Fruit fly (Drosophila melanogaster) whole organism, wandering third instar larva: Measurements from ENCODE around the gene CG32267.
A peak's percentile ranks its signal among the peaks of the same experiment; 100 is the strongest.

Experiments
- Abd-B ChIP-seq: fragments of >200 bp; optimal IDR thresholded peaks from 2 replicates; lab custom pipeline; 2017; ENCODE audit warnings: missing biosample characterization, missing genetic modification characterization
- CG32264 ChIP-seq: fragments of 200-800 bp; sonication (Bioruptor generic); optimal IDR thresholded peaks from 2 replicates; lab custom pipeline; 2016; ENCODE audit warnings: missing biosample characterization, missing genetic modification characterization
- CG9705 ChIP-seq: fragments of 200-800 bp; sonication (Bioruptor generic); optimal IDR thresholded peaks from 2 replicates; lab custom pipeline; 2018; ENCODE audit warnings: missing biosample characterization, mild to moderate bottlenecking, missing genetic modification characterization
- CrebA ChIP-seq: fragments of 200-800 bp; sonication (Bioruptor generic); optimal IDR thresholded peaks from 2 replicates; lab custom pipeline; 2016; ENCODE audit warnings: missing biosample characterization, mild to moderate bottlenecking, missing genetic modification characterization, borderline replicate concordance
- Dfd ChIP-seq: fragments of >200 bp; optimal IDR thresholded peaks from 2 replicates; lab custom pipeline; 2017; ENCODE audit warnings: missing biosample characterization, missing genetic modification characterization
- Dif ChIP-seq: fragments of 200-275, 200-300 bp; sonication (Bioruptor generic); optimal IDR thresholded peaks from 2 replicates; lab custom pipeline; 2018; ENCODE audit warnings: missing biosample characterization, missing genetic modification characterization; ENCODE audit not compliant: partially characterized antibody
- GATAd ChIP-seq: sonication (Bioruptor generic); optimal IDR thresholded peaks from 2 replicates; lab custom pipeline; 2016; ENCODE audit warnings: missing biosample characterization, missing genetic modification characterization
- HLH106 ChIP-seq: fragments of 200-800 bp; optimal IDR thresholded peaks from 3 replicates; lab custom pipeline; 2019; ENCODE audit warnings: missing biosample characterization, mild to moderate bottlenecking, missing genetic modification characterization, moderate library complexity
- Hnf4 ChIP-seq: fragments of 200-800 bp; sonication (Bioruptor generic); optimal IDR thresholded peaks from 2 replicates; lab custom pipeline; 2016; ENCODE audit warnings: missing biosample characterization, mild to moderate bottlenecking, missing genetic modification characterization
- Hr83 ChIP-seq: fragments of 200-300 bp; sonication (Bioruptor generic); optimal IDR thresholded peaks from 2 replicates; lab custom pipeline; 2016; ENCODE audit warnings: missing biosample characterization, mild to moderate bottlenecking, missing genetic modification characterization, moderate library complexity; ENCODE audit not compliant: poor library complexity, severe bottlenecking
- Jra ChIP-seq: sonication (Bioruptor generic); optimal IDR thresholded peaks from 2 replicates; lab custom pipeline; 2016; ENCODE audit warnings: missing biosample characterization, missing genetic modification characterization
- Mio ChIP-seq: sonication (Bioruptor generic); optimal IDR thresholded peaks from 2 replicates; lab custom pipeline; 2016; ENCODE audit warnings: missing biosample characterization, missing genetic modification characterization
- Myc ChIP-seq: fragments of >200 bp; optimal IDR thresholded peaks from 2 replicates; lab custom pipeline; 2017
- N ChIP-seq: fragments of >200 bp; optimal IDR thresholded peaks from 2 replicates; lab custom pipeline; 2018; ENCODE audit warnings: missing biosample characterization, missing external identifiers, missing genetic modification characterization
- OdsH ChIP-seq: fragments of 200-800 bp; sonication (Bioruptor generic); optimal IDR thresholded peaks from 2 replicates; lab custom pipeline; 2016; ENCODE audit warnings: missing biosample characterization, mild to moderate bottlenecking, missing genetic modification characterization
- Rel ChIP-seq, 2 experiments: fragments of 200-800 bp; sonication (Bioruptor generic) in 1 of 2; optimal IDR thresholded peaks; 2 replicates in 1 of 2; 3 replicates in 1 of 2; lab custom pipeline; 2016 to 2019; ENCODE audit warnings: mild to moderate bottlenecking in 2 of 2, missing biosample characterization in 2 of 2, missing genetic modification characterization in 2 of 2, moderate library complexity in 1 of 2
- Sp1 ChIP-seq: fragments of 200-800 bp; sonication (Bioruptor generic); optimal IDR thresholded peaks from 3 replicates; lab custom pipeline; 2019; ENCODE audit warnings: missing biosample characterization, mild to moderate bottlenecking, missing genetic modification characterization, moderate library complexity
- Vsx2 ChIP-seq: fragments of 200-300, 225-300 bp; sonication (Bioruptor generic); optimal IDR thresholded peaks from 2 replicates; lab custom pipeline; 2018; ENCODE audit warnings: missing biosample characterization, missing genetic modification characterization; ENCODE audit not compliant: partially characterized antibody
- br ChIP-seq: fragments of 200-800 bp; sonication (Bioruptor generic); optimal IDR thresholded peaks from 2 replicates; lab custom pipeline; 2016; ENCODE audit warnings: missing biosample characterization, missing genetic modification characterization
- brk ChIP-seq: fragments of 200-800 bp; sonication (Bioruptor generic); optimal IDR thresholded peaks from 2 replicates; lab custom pipeline; 2016; ENCODE audit warnings: missing biosample characterization, mild to moderate bottlenecking, missing genetic modification characterization
- dl ChIP-seq, 2 experiments: fragments of 175-275, 200-275 bp in 1 of 2; fragments of 200-275 bp in 1 of 2; sonication (Bioruptor generic); optimal IDR thresholded peaks; lab custom pipeline; 2018; ENCODE audit warnings: mild to moderate bottlenecking in 2 of 2, missing biosample characterization in 2 of 2, missing genetic modification characterization in 2 of 2, moderate library complexity in 2 of 2; ENCODE audit not compliant: partially characterized antibody in 2 of 2, insufficient read depth in 1 of 2
- dmrt93B ChIP-seq: fragments of 200-800 bp; sonication (Bioruptor generic); optimal IDR thresholded peaks from 2 replicates; lab custom pipeline; 2018; ENCODE audit warnings: missing biosample characterization, mild to moderate bottlenecking, missing genetic modification characterization
- dsf ChIP-seq: sonication (Bioruptor generic); optimal IDR thresholded peaks from 2 replicates; lab custom pipeline; 2016; ENCODE audit warnings: missing biosample characterization, missing genetic modification characterization, borderline replicate concordance
- ey ChIP-seq: fragments of 200-800 bp; sonication (Bioruptor generic); optimal IDR thresholded peaks from 2 replicates; lab custom pipeline; 2016; ENCODE audit warnings: missing biosample characterization, missing genetic modification characterization
- foxo ChIP-seq, 2 experiments: fragments of 200-800 bp; sonication (Bioruptor generic); optimal IDR thresholded peaks; 2 replicates in 1 of 2; 3 replicates in 1 of 2; lab custom pipeline; 2016 to 2017; ENCODE audit warnings: missing biosample characterization in 2 of 2, missing genetic modification characterization in 2 of 2
- fru ChIP-seq: fragments of 200-800 bp; sonication (Bioruptor generic); optimal IDR thresholded peaks from 3 replicates; lab custom pipeline; 2016; ENCODE audit warnings: missing biosample characterization, mild to moderate bottlenecking, missing genetic modification characterization
- h ChIP-seq: fragments of 200-800 bp; sonication (Bioruptor generic); optimal IDR thresholded peaks from 3 replicates; lab custom pipeline; 2016; ENCODE audit warnings: missing biosample characterization, mild to moderate bottlenecking, missing genetic modification characterization
- jim ChIP-seq: fragments of 175-275, 200-325 bp; sonication (Bioruptor generic); optimal IDR thresholded peaks from 2 replicates; lab custom pipeline; 2016; ENCODE audit warnings: missing biosample characterization, mild to moderate bottlenecking, missing genetic modification characterization
- lola ChIP-seq: fragments of >200 bp; optimal IDR thresholded peaks from 2 replicates; lab custom pipeline; 2017; ENCODE audit warnings: missing biosample characterization, missing genetic modification characterization
- pan ChIP-seq: fragments of >200 bp; optimal IDR thresholded peaks from 2 replicates; lab custom pipeline; 2017
- psq ChIP-seq: fragments of 200-800 bp; sonication (Bioruptor generic); optimal IDR thresholded peaks from 3 replicates; lab custom pipeline; 2017; ENCODE audit warnings: missing biosample characterization, mild to moderate bottlenecking, missing genetic modification characterization, moderate library complexity
- rgr ChIP-seq: fragments of 200-800 bp; sonication (Bioruptor generic); optimal IDR thresholded peaks from 3 replicates; lab custom pipeline; 2016; ENCODE audit warnings: missing biosample characterization, mild to moderate bottlenecking, missing genetic modification characterization
- sage ChIP-seq: fragments of 200-800 bp; sonication (Bioruptor generic); optimal IDR thresholded peaks from 2 replicates; lab custom pipeline; 2016; ENCODE audit warnings: missing biosample characterization, mild to moderate bottlenecking, missing genetic modification characterization
- sv ChIP-seq: fragments of 200-800 bp; sonication (Bioruptor generic); optimal IDR thresholded peaks from 3 replicates; lab custom pipeline; 2016; ENCODE audit warnings: missing biosample characterization, missing genetic modification characterization
- tai ChIP-seq: sonication (Bioruptor generic); optimal IDR thresholded peaks from 2 replicates; lab custom pipeline; 2016; ENCODE audit warnings: missing biosample characterization, missing genetic modification characterization
- usp ChIP-seq: fragments of >200 bp; optimal IDR thresholded peaks from 2 replicates; lab custom pipeline; 2017; ENCODE audit warnings: missing biosample characterization, missing genetic modification characterization
- woc ChIP-seq: sonication (Bioruptor generic); optimal IDR thresholded peaks from 2 replicates; lab custom pipeline; 2016; ENCODE audit warnings: missing biosample characterization, mild to moderate bottlenecking, missing genetic modification characterization

Gene CG32267

dm6 chr3L:3451774-3452173 is 20.1 kb downstream of the CG32267 start:
- TF ChIP-seq Hnf4 (no peak), sage (no peak), Myc (lab: Kevin White, UChicago) (no peak), CG32264 (GFP tag; lab: Kevin White, UChicago) (no peak)

- TF ChIP-seq HLH106 (tag; lab: Kevin White, UChicago) = peak; percentile 45
- TF ChIP-seq ey = peak; percentile 72
- TF ChIP-seq psq (GFP tag; lab: Kevin White, UChicago) = peak; percentile 82
- TF ChIP-seq foxo (GFP tag; optimal IDR thresholded peaks at IDR 0.05; lab: Kevin White, UChicago) = peak in 1 of 2 experiments; percentile 26
- TF ChIP-seq sage = no peak
- no peak for TF ChIP-seq Abd-B (GFP tag; lab: Kevin White, UChicago)
- no peak for TF ChIP-seq tai (GFP tag; lab: Kevin White, UChicago)
- no peak for TF ChIP-seq CrebA (GFP tag; lab: Kevin White, UChicago)
- no peak for TF ChIP-seq Dfd (GFP tag; lab: Kevin White, UChicago)
- no peak for TF ChIP-seq N (GFP tag; lab: Kevin White, UChicago)
- no peak for TF ChIP-seq CG9705 (GFP tag; lab: Kevin White, UChicago)
- TF ChIP-seq pan (lab: Kevin White, UChicago) = no peak
- TF ChIP-seq usp (GFP tag; lab: Kevin White, UChicago) = no peak
- TF ChIP-seq woc = peak; percentile 75
- no peak for TF ChIP-seq Rel (GFP tag; optimal IDR thresholded peaks at IDR 0.05; lab: Kevin White, UChicago)
- no peak for TF ChIP-seq Rel (tag; optimal IDR thresholded peaks at IDR 0.05; lab: Kevin White, UChicago)
- no peak for TF ChIP-seq GATAd (GFP tag; lab: Kevin White, UChicago)
- peak; percentile 74 for TF ChIP-seq OdsH (GFP tag; lab: Kevin White, UChicago)
- no peak for TF ChIP-seq Hnf4
- TF ChIP-seq dmrt93B (GFP tag; lab: Kevin White, UChicago) = no peak
- no peak for TF ChIP-seq brk (GFP tag; lab: Kevin White, UChicago)
- peak; percentile 63 for TF ChIP-seq br
- peak; percentile 50 for TF ChIP-seq h (GFP tag; lab: Kevin White, UChicago)
- peak; percentile 19 for TF ChIP-seq fru (GFP tag; lab: Kevin White, UChicago)
- no peak for TF ChIP-seq Myc (lab: Kevin White, UChicago)
- TF ChIP-seq Vsx2 = no peak
- TF ChIP-seq Dif (GFP tag; lab: Kevin White, UChicago) = no peak
- TF ChIP-seq dsf (GFP tag; lab: Kevin White, UChicago) = no peak
- no peak for TF ChIP-seq CG32264 (GFP tag; lab: Kevin White, UChicago)
- TF ChIP-seq Sp1 (GFP tag; lab: Kevin White, UChicago) = peak; percentile 59
- no peak for TF ChIP-seq Jra (GFP tag; lab: Kevin White, UChicago)
- TF ChIP-seq lola = no peak
- no peak for TF ChIP-seq Mio (GFP tag; lab: Kevin White, UChicago)
- no peak for TF ChIP-seq jim (GFP tag; lab: Kevin White, UChicago)
- peak; percentile 71 for TF ChIP-seq rgr (GFP tag; lab: Kevin White, UChicago)
- TF ChIP-seq Hr83 = no peak
- TF ChIP-seq dl (GFP tag; optimal IDR thresholded peaks at IDR 0.05; lab: Kevin White, UChicago; ENCODE audit: insufficient read depth in 1 of 2, partially characterized antibody in 2 of 2) = no peak
- TF ChIP-seq, all 38 proteins: peak for 11
These were observed 21.5 kb downstream of the CG32267 start for dm6 chr3L:3450410-3450809.

dm6 chr3L:3449680-3450079 is 22.2 kb downstream of the CG32267 start:
- TF ChIP-seq ey (peak; percentile 39), br (peak; percentile 30), fru (GFP tag; lab: Kevin White, UChicago) (peak; percentile 7), rgr (GFP tag; lab: Kevin White, UChicago) (peak; percentile 45), CG32264 (GFP tag; lab: Kevin White, UChicago) (no peak), OdsH (GFP tag; lab: Kevin White, UChicago) (peak; percentile 27), Dfd (GFP tag; lab: Kevin White, UChicago) (no peak), Mio (GFP tag; lab: Kevin White, UChicago) (no peak), dsf (GFP tag; lab: Kevin White, UChicago) (no peak), sv (GFP tag; lab: Kevin White, UChicago) (peak; percentile 19), Sp1 (GFP tag; lab: Kevin White, UChicago) (peak; percentile 14), foxo (GFP tag; optimal IDR thresholded peaks at IDR 0.05; lab: Kevin White, UChicago) (peak in 1 of 2 experiments; percentile 33), psq (GFP tag; lab: Kevin White, UChicago) (peak; percentile 32)
